Worm (Caenorhabditis elegans) whole organism, L1 larva: ENCODE measurements around the gene F43G6.8.

ENCODE experiments used
- C16A3.4 ChIP-seq: fragments of 150-350 bp; optimal IDR thresholded peaks from 2 replicates; lab custom pipeline; 2014; ENCODE audit warnings: missing biosample characterization, missing genetic modification characterization
- ama-1 ChIP-seq: fragments of 150-350 bp; optimal IDR thresholded peaks from 2 replicates; lab custom pipeline; 2014
- ets-5 ChIP-seq: fragments of 200-800 bp; sonication (Bioruptor generic); IDR thresholded peaks from 2 replicates; pipeline ENCODE4 v1.3.6; 2022; ENCODE audit warnings: missing genetic modification characterization, missing compliant biosample characterization
- isw-1 ChIP-seq: fragments of 200-800 bp; sonication (Bioruptor generic); IDR thresholded peaks from 2 replicates; pipeline ENCODE4 v1.3.6; 2022; ENCODE audit warnings: missing genetic modification characterization, missing compliant biosample characterization
- lin-35 ChIP-seq, 2 experiments: fragments of 150-350 bp; optimal IDR thresholded peaks; 2 replicates each; lab custom pipeline; 2014; ENCODE audit warnings: missing biosample characterization in 2 of 2, missing genetic modification characterization in 2 of 2, missing genetic modification reagents in 2 of 2
- nhr-11 ChIP-seq: fragments of 150-350 bp; optimal IDR thresholded peaks from 2 replicates; lab custom pipeline; 2014; ENCODE audit warnings: missing biosample characterization, missing genetic modification characterization
- nhr-12 ChIP-seq: sonication (generic microtip); optimal IDR thresholded peaks from 2 replicates; lab custom pipeline; 2017; ENCODE audit warnings: missing biosample characterization, missing genetic modification characterization
- nhr-237 ChIP-seq: fragments of 150-350 bp; optimal IDR thresholded peaks from 2 replicates; lab custom pipeline; 2014; ENCODE audit warnings: missing biosample characterization, missing genetic modification characterization
- pax-3 ChIP-seq: fragments of 200-800 bp; sonication (Bioruptor generic); optimal IDR thresholded peaks from 2 replicates; lab custom pipeline; 2018; ENCODE audit warnings: mild to moderate bottlenecking, missing genetic modification characterization, moderate library complexity, missing compliant biosample characterization
- snu-23 ChIP-seq: sonication (generic microtip); optimal IDR thresholded peaks from 2 replicates; lab custom pipeline; 2016; ENCODE audit warnings: missing genetic modification characterization, missing compliant biosample characterization
- sox-4 ChIP-seq: sonication (generic microtip); optimal IDR thresholded peaks from 2 replicates; lab custom pipeline; 2016; ENCODE audit warnings: missing genetic modification characterization, missing compliant biosample characterization
- unc-86 ChIP-seq: sonication (generic microtip); optimal IDR thresholded peaks from 2 replicates; lab custom pipeline; 2016; ENCODE audit warnings: missing genetic modification characterization, missing compliant biosample characterization

ce11 chrII:11766472-11766871 lies 47.4 kb downstream of the F43G6.8 start, which contains the start of gene F44E5.2:
- no peak for TF ChIP-seq isw-1 (GFP tag; lab: Robert Waterston, UW)
- no peak for TF ChIP-seq nhr-11 (tag; lab: Kevin White, UChicago)
- no peak for TF ChIP-seq lin-35 (GFP tag; optimal IDR thresholded peaks at IDR 0.05; lab: Kevin White, UChicago)
- no peak for TF ChIP-seq ama-1
- TF ChIP-seq nhr-237 (tag; lab: Kevin White, UChicago): no peak
- TF ChIP-seq sox-4 (tag; lab: Kevin White, UChicago): no peak
- TF ChIP-seq nhr-12 (tag; lab: Kevin White, UChicago): no peak
- no peak for TF ChIP-seq C16A3.4 (tag; lab: Kevin White, UChicago)
- no peak for TF ChIP-seq unc-86 (tag; lab: Kevin White, UChicago)
- TF ChIP-seq pax-3: no peak
- no peak for TF ChIP-seq snu-23
- TF ChIP-seq ets-5 (GFP tag; lab: Robert Waterston, UW): no peak
